Fruit fly (Drosophila melanogaster) whole organism, wandering third instar larva: ENCODE data around the gene Arpc3B.

Source experiments
- Abd-B ChIP-seq: fragments of >200 bp; optimal IDR thresholded peaks from 2 replicates; lab custom pipeline; 2017; ENCODE audit warnings: missing biosample characterization, missing genetic modification characterization
- CG32264 ChIP-seq: fragments of 200-800 bp; sonication (Bioruptor generic); optimal IDR thresholded peaks from 2 replicates; lab custom pipeline; 2016; ENCODE audit warnings: missing biosample characterization, missing genetic modification characterization
- CG9705 ChIP-seq: fragments of 200-800 bp; sonication (Bioruptor generic); optimal IDR thresholded peaks from 2 replicates; lab custom pipeline; 2018; ENCODE audit warnings: missing biosample characterization, mild to moderate bottlenecking, missing genetic modification characterization
- CrebA ChIP-seq: fragments of 200-800 bp; sonication (Bioruptor generic); optimal IDR thresholded peaks from 2 replicates; lab custom pipeline; 2016; ENCODE audit warnings: missing biosample characterization, mild to moderate bottlenecking, missing genetic modification characterization, borderline replicate concordance
- Dfd ChIP-seq: fragments of >200 bp; optimal IDR thresholded peaks from 2 replicates; lab custom pipeline; 2017; ENCODE audit warnings: missing biosample characterization, missing genetic modification characterization
- Dif ChIP-seq: fragments of 200-275, 200-300 bp; sonication (Bioruptor generic); optimal IDR thresholded peaks from 2 replicates; lab custom pipeline; 2018; ENCODE audit warnings: missing biosample characterization, missing genetic modification characterization; ENCODE audit not compliant: partially characterized antibody
- GATAd ChIP-seq: sonication (Bioruptor generic); optimal IDR thresholded peaks from 2 replicates; lab custom pipeline; 2016; ENCODE audit warnings: missing biosample characterization, missing genetic modification characterization
- HLH106 ChIP-seq: fragments of 200-800 bp; optimal IDR thresholded peaks from 3 replicates; lab custom pipeline; 2019; ENCODE audit warnings: missing biosample characterization, mild to moderate bottlenecking, missing genetic modification characterization, moderate library complexity
- Hnf4 ChIP-seq: fragments of 200-800 bp; sonication (Bioruptor generic); optimal IDR thresholded peaks from 2 replicates; lab custom pipeline; 2016; ENCODE audit warnings: missing biosample characterization, mild to moderate bottlenecking, missing genetic modification characterization
- Hr78 ChIP-seq: fragments of >200 bp; optimal IDR thresholded peaks from 2 replicates; lab custom pipeline; 2017; ENCODE audit warnings: missing biosample characterization, missing genetic modification characterization
- Hr83 ChIP-seq: fragments of 200-300 bp; sonication (Bioruptor generic); optimal IDR thresholded peaks from 2 replicates; lab custom pipeline; 2016; ENCODE audit warnings: missing biosample characterization, mild to moderate bottlenecking, missing genetic modification characterization, moderate library complexity; ENCODE audit not compliant: poor library complexity, severe bottlenecking
- Jra ChIP-seq: sonication (Bioruptor generic); optimal IDR thresholded peaks from 2 replicates; lab custom pipeline; 2016; ENCODE audit warnings: missing biosample characterization, missing genetic modification characterization
- Mio ChIP-seq: sonication (Bioruptor generic); optimal IDR thresholded peaks from 2 replicates; lab custom pipeline; 2016; ENCODE audit warnings: missing biosample characterization, missing genetic modification characterization
- Myc ChIP-seq: fragments of >200 bp; optimal IDR thresholded peaks from 2 replicates; lab custom pipeline; 2017
- N ChIP-seq: fragments of >200 bp; optimal IDR thresholded peaks from 2 replicates; lab custom pipeline; 2018; ENCODE audit warnings: missing biosample characterization, missing external identifiers, missing genetic modification characterization
- OdsH ChIP-seq: fragments of 200-800 bp; sonication (Bioruptor generic); optimal IDR thresholded peaks from 2 replicates; lab custom pipeline; 2016; ENCODE audit warnings: missing biosample characterization, mild to moderate bottlenecking, missing genetic modification characterization
- Rel ChIP-seq, 2 experiments: fragments of 200-800 bp; sonication (Bioruptor generic) in 1 of 2; optimal IDR thresholded peaks; 2 replicates in 1 of 2; 3 replicates in 1 of 2; lab custom pipeline; 2016 to 2019; ENCODE audit warnings: mild to moderate bottlenecking in 2 of 2, missing biosample characterization in 2 of 2, missing genetic modification characterization in 2 of 2, moderate library complexity in 1 of 2
- Sp1 ChIP-seq: fragments of 200-800 bp; sonication (Bioruptor generic); optimal IDR thresholded peaks from 3 replicates; lab custom pipeline; 2019; ENCODE audit warnings: missing biosample characterization, mild to moderate bottlenecking, missing genetic modification characterization, moderate library complexity
- br ChIP-seq: fragments of 200-800 bp; sonication (Bioruptor generic); optimal IDR thresholded peaks from 2 replicates; lab custom pipeline; 2016; ENCODE audit warnings: missing biosample characterization, missing genetic modification characterization
- brk ChIP-seq: fragments of 200-800 bp; sonication (Bioruptor generic); optimal IDR thresholded peaks from 2 replicates; lab custom pipeline; 2016; ENCODE audit warnings: missing biosample characterization, mild to moderate bottlenecking, missing genetic modification characterization
- dl ChIP-seq, 2 experiments: fragments of 175-275, 200-275 bp in 1 of 2; fragments of 200-275 bp in 1 of 2; sonication (Bioruptor generic); optimal IDR thresholded peaks; lab custom pipeline; 2018; ENCODE audit warnings: mild to moderate bottlenecking in 2 of 2, missing biosample characterization in 2 of 2, missing genetic modification characterization in 2 of 2, moderate library complexity in 2 of 2; ENCODE audit not compliant: partially characterized antibody in 2 of 2, insufficient read depth in 1 of 2
- dmrt93B ChIP-seq: fragments of 200-800 bp; sonication (Bioruptor generic); optimal IDR thresholded peaks from 2 replicates; lab custom pipeline; 2018; ENCODE audit warnings: missing biosample characterization, mild to moderate bottlenecking, missing genetic modification characterization
- ey ChIP-seq: fragments of 200-800 bp; sonication (Bioruptor generic); optimal IDR thresholded peaks from 2 replicates; lab custom pipeline; 2016; ENCODE audit warnings: missing biosample characterization, missing genetic modification characterization
- foxo ChIP-seq, 2 experiments: fragments of 200-800 bp; sonication (Bioruptor generic); optimal IDR thresholded peaks; 2 replicates in 1 of 2; 3 replicates in 1 of 2; lab custom pipeline; 2016 to 2017; ENCODE audit warnings: missing biosample characterization in 2 of 2, missing genetic modification characterization in 2 of 2
- fru ChIP-seq: fragments of 200-800 bp; sonication (Bioruptor generic); optimal IDR thresholded peaks from 3 replicates; lab custom pipeline; 2016; ENCODE audit warnings: missing biosample characterization, mild to moderate bottlenecking, missing genetic modification characterization
- h ChIP-seq: fragments of 200-800 bp; sonication (Bioruptor generic); optimal IDR thresholded peaks from 3 replicates; lab custom pipeline; 2016; ENCODE audit warnings: missing biosample characterization, mild to moderate bottlenecking, missing genetic modification characterization
- jim ChIP-seq: fragments of 175-275, 200-325 bp; sonication (Bioruptor generic); optimal IDR thresholded peaks from 2 replicates; lab custom pipeline; 2016; ENCODE audit warnings: missing biosample characterization, mild to moderate bottlenecking, missing genetic modification characterization
- psq ChIP-seq: fragments of 200-800 bp; sonication (Bioruptor generic); optimal IDR thresholded peaks from 3 replicates; lab custom pipeline; 2017; ENCODE audit warnings: missing biosample characterization, mild to moderate bottlenecking, missing genetic modification characterization, moderate library complexity
- rgr ChIP-seq: fragments of 200-800 bp; sonication (Bioruptor generic); optimal IDR thresholded peaks from 3 replicates; lab custom pipeline; 2016; ENCODE audit warnings: missing biosample characterization, mild to moderate bottlenecking, missing genetic modification characterization
- sage ChIP-seq: fragments of 200-800 bp; sonication (Bioruptor generic); optimal IDR thresholded peaks from 2 replicates; lab custom pipeline; 2016; ENCODE audit warnings: missing biosample characterization, mild to moderate bottlenecking, missing genetic modification characterization
- sv ChIP-seq: fragments of 200-800 bp; sonication (Bioruptor generic); optimal IDR thresholded peaks from 3 replicates; lab custom pipeline; 2016; ENCODE audit warnings: missing biosample characterization, missing genetic modification characterization
- tai ChIP-seq: sonication (Bioruptor generic); optimal IDR thresholded peaks from 2 replicates; lab custom pipeline; 2016; ENCODE audit warnings: missing biosample characterization, missing genetic modification characterization
- usp ChIP-seq: fragments of >200 bp; optimal IDR thresholded peaks from 2 replicates; lab custom pipeline; 2017; ENCODE audit warnings: missing biosample characterization, missing genetic modification characterization
- woc ChIP-seq: sonication (Bioruptor generic); optimal IDR thresholded peaks from 2 replicates; lab custom pipeline; 2016; ENCODE audit warnings: missing biosample characterization, mild to moderate bottlenecking, missing genetic modification characterization

Arpc3B gene

DNA sequence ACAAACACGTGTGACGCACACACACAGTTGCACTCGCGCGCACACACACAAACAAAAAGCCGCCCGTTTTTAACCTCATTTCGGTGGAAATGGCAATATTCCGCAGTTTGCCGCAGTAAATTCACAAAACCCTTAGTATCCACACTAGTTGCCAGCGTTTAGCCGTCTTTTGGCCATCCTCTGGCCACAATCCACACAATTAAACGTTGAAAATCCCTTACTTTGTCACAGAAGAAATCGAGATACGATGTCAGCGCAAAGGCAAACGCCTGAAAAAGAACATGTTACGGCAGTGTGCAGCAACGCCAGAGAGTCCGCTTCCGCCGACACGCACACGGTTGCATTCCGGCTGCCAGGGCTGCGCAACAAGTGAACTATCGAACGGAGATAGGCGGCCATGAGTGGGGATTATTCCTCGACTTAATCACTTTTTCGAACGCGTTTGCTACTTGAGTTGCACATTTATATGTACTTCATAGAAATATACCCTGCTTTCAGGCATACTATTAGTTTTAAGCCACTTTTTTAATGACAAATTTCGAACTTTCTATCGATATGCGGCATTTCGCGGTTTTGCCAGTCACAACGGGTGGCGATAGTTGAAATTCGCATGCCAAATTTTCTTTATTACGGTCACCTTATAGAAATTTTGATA is 42.5 kb upstream of the Arpc3B start, which contains the start of gene RpS5a (continued):
- TF ChIP-seq woc (GFP tag; lab: Kevin White, UChicago): peak; percentile 66
- peak; percentile 16 for TF ChIP-seq Jra (GFP tag; lab: Kevin White, UChicago)
- no peak for TF ChIP-seq Mio (GFP tag; lab: Kevin White, UChicago)
- no peak for TF ChIP-seq jim (GFP tag; lab: Kevin White, UChicago)
- no peak for TF ChIP-seq Dif (GFP tag; lab: Kevin White, UChicago)

DNA sequence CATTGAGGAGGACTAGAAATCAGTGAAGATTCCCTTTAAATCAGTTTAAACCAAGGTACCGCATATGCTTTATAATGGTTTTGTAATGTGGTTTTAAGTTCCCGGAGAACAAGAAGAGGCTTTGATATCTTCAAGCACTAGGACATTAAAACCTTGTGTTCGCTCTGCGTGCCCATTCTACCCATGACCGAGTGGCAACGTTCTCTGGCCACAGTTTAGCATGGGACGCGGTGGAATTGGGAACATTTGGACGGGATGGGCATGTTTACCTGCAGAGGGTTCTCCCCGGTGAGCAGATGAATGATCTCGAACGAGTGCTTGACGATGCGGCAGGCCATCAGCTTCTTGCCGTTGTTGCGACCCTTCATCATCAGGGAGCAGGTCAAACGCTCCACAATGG is 40.9 kb upstream of the Arpc3B start:
- TF ChIP-seq Hr78 (GFP tag; lab: Kevin White, UChicago): no peak
- no peak for TF ChIP-seq fru (GFP tag; lab: Kevin White, UChicago)
- no peak for TF ChIP-seq CrebA (GFP tag; lab: Kevin White, UChicago)
- TF ChIP-seq dl (GFP tag; optimal IDR thresholded peaks at IDR 0.05; lab: Kevin White, UChicago; ENCODE audit: insufficient read depth in 1 of 2, partially characterized antibody in 2 of 2): no peak
- no peak for TF ChIP-seq rgr (GFP tag; lab: Kevin White, UChicago)
- TF ChIP-seq Jra (GFP tag; lab: Kevin White, UChicago): no peak
- TF ChIP-seq foxo (GFP tag; optimal IDR thresholded peaks at IDR 0.05; lab: Kevin White, UChicago): no peak
- TF ChIP-seq sage (GFP tag; lab: Kevin White, UChicago): no peak
- TF ChIP-seq usp (GFP tag; lab: Kevin White, UChicago): no peak
- TF ChIP-seq, all 38 proteins: peak for 0

DNA sequence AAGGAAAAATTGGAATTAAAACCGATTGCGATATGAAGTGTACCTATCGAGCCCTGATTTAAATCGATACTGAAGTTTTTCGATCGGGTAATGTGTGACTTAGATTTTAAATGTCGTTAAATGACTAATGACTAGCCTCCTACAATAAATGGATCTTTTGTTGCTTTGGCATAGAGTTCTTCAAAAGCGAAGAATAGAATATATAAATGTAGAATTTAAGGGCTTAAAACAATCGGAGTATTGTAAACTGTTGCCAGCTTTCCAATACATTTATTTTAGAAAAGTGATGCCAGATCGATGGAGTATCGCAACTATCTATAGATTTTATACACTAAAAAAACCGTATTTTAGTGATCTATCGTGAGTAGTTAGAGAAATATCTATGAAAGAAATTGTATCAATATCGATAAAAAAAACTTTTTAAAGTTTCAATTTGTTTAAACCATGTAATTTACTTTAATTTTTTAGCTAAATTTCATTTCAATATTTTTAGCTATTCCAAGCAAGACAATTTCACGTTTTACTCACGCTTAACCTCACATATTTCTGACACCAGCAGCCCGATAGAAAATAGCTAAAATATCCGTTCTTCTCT is 37.4 kb upstream of the Arpc3B start, which contains the start of the genes mei-217 and mei-218:
mei-217 (minus strand) TSS at position 51 of the 595 bp plus-strand sequence.
mei-218 (minus strand) TSS at position 51 of the 595 bp plus-strand sequence.
- TF ChIP-seq woc (GFP tag; lab: Kevin White, UChicago): peak; percentile 41
- TF ChIP-seq Myc (lab: Kevin White, UChicago): no peak
- no peak for TF ChIP-seq dl (GFP tag; optimal IDR thresholded peaks at IDR 0.05; lab: Kevin White, UChicago; ENCODE audit: insufficient read depth in 1 of 2, partially characterized antibody in 2 of 2)

DNA sequence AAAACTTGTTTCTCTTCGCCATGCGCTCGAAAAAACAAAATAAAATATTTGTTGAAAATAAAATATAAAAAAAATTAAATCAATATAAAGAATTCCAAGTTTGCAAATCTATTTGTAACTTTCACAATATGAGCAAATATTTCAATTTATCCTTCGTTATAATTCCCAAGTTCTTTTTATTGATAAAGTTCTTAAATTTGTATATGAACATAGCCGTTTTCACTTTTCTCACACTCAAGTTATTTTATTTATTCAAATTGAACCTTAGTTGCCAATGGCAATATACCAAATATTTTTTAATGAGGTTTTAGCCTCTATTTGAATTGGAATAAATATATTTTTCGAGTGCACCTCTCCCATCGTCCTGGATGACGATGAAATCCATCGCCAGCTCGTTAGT is 27.0 kb upstream of the Arpc3B start:
- TF ChIP-seq ey (GFP tag; lab: Kevin White, UChicago) (no peak), fru (GFP tag; lab: Kevin White, UChicago) (no peak), Hnf4 (GFP tag; lab: Kevin White, UChicago) (no peak)
- TF ChIP-seq, all 38 proteins: peak for 0

DNA sequence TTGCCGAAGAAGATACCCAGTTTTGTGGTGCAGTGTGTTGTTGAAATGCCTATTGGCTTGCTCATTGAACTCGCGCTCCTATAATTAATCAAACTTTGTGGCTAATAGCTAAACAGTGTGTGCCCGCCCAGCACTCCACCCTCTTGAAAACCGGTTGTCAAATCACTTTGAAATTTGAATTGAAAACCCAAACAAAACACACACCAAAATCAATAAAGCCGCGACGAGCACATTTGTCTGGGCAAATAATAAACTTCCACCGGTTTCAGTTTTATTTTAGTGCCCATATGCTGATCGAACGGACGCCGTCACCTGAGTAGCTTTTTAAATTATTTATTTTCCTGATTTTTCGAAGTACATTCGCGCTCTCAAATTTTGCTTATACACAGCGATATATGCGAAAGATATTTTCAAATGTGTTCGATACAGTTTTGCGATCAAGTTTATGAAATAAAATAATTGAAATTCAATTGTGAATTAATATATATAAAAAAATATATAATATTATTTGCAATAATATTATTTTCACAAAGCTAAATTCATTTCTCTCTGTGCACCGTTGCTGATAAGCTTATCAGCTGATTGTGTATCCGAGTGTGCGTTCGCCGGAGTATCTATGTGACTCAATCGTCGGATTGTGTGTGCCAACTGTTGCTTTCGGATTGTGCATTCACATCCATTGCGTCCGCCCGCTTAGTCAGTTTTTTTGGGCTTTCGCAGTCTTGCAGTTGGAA is 24.2 kb upstream of the Arpc3B start:
- TF ChIP-seq Abd-B (GFP tag; lab: Kevin White, UChicago) (no peak), Hnf4 (GFP tag; lab: Kevin White, UChicago) (peak; percentile 33), h (GFP tag; lab: Kevin White, UChicago) (peak; percentile 68), Jra (GFP tag; lab: Kevin White, UChicago) (peak; percentile 11), Hr78 (GFP tag; lab: Kevin White, UChicago) (no peak), sage (GFP tag; lab: Kevin White, UChicago) (peak; percentile 19), brk (GFP tag; lab: Kevin White, UChicago) (no peak), br (peak; percentile 31), dmrt93B (GFP tag; lab: Kevin White, UChicago) (no peak), Sp1 (GFP tag; lab: Kevin White, UChicago) (peak; percentile 70), CrebA (GFP tag; lab: Kevin White, UChicago) (no peak), HLH106 (tag; lab: Kevin White, UChicago) (peak; percentile 63), tai (GFP tag; lab: Kevin White, UChicago) (no peak), CG32264 (GFP tag; lab: Kevin White, UChicago) (no peak), woc (GFP tag; lab: Kevin White, UChicago) (no peak), rgr (GFP tag; lab: Kevin White, UChicago) (peak; percentile 75), Mio (GFP tag; lab: Kevin White, UChicago) (no peak), Hr83 (GFP tag; lab: Kevin White, UChicago) (peak; percentile 3), dl (GFP tag; optimal IDR thresholded peaks at IDR 0.05; lab: Kevin White, UChicago; ENCODE audit: insufficient read depth in 1 of 2, partially characterized antibody in 2 of 2) (no peak), OdsH (GFP tag; lab: Kevin White, UChicago) (peak; percentile 71), psq (peak; percentile 69), ey (GFP tag; lab: Kevin White, UChicago) (no peak), Dfd (GFP tag; lab: Kevin White, UChicago) (no peak), foxo (GFP tag; optimal IDR thresholded peaks at IDR 0.05; lab: Kevin White, UChicago) (peak in 1 of 2 experiments; percentile 74), sv (peak; percentile 24), N (no peak), Rel (GFP tag; optimal IDR thresholded peaks at IDR 0.05; lab: Kevin White, UChicago) (no peak), Rel (tag; optimal IDR thresholded peaks at IDR 0.05; lab: Kevin White, UChicago) (peak; percentile 38), CG9705 (GFP tag; lab: Kevin White, UChicago) (no peak), GATAd (GFP tag; lab: Kevin White, UChicago) (no peak), Dif (GFP tag; lab: Kevin White, UChicago) (peak; percentile 60)
